Fruit fly (Drosophila melanogaster): ENCODE measurements around the gene CG15719.

The CG15719 gene

dm6 chrX:12957412-12957895 lies 47.2 kb downstream of the CG15719 start, which contains the start of gene hec:
Gene hec, minus strand, starts transcription at chrX:12957462.
- TF ChIP-seq Dll (optimal IDR thresholded peaks at IDR 0.05) (no peak), CG8478 (optimal IDR thresholded peaks at IDR 0.05) (no peak), pan (optimal IDR thresholded peaks at IDR 0.05) (no peak), EcR (GFP tag; optimal IDR thresholded peaks at IDR 0.05) (no peak), usp (GFP tag; optimal IDR thresholded peaks at IDR 0.05) (no peak), psq (optimal IDR thresholded peaks at IDR 0.05) (no peak)
